Worm (Caenorhabditis elegans) whole organism, midembryonic: ENCODE results near the gene clc-33.

Source experiments
- T22C8.4 ChIP-seq: fragments of 200-800 bp; sonication (Bioruptor generic); IDR thresholded peaks from 2 replicates; pipeline ENCODE4 v1.3.6; 2022; ENCODE audit warnings: missing genetic modification characterization, missing compliant biosample characterization
- flt-1 ChIP-seq: fragments of 200-800 bp; sonication (Bioruptor generic); IDR thresholded peaks from 2 replicates; pipeline ENCODE4 v1.3.6; 2022; ENCODE audit warnings: missing genetic modification characterization, missing compliant biosample characterization
- klf-2 ChIP-seq: fragments of 200-800 bp; sonication (Bioruptor generic); conservative IDR thresholded peaks from 2 replicates; pipeline ENCODE4 v1.3.6; 2022; ENCODE audit warnings: missing genetic modification reagents, missing genetic modification characterization, missing compliant biosample characterization
- med-1 ChIP-seq: sonication (generic microtip); optimal IDR thresholded peaks from 2 replicates; lab custom pipeline; 2017; ENCODE audit warnings: missing genetic modification characterization, mild to moderate bottlenecking, missing compliant biosample characterization, antibody characterized with exemption, missing genetic modification reagents; ENCODE audit not compliant: insufficient read depth
- ref-1 ChIP-seq: fragments of 200-800 bp; sonication (Bioruptor generic); conservative IDR thresholded peaks from 2 replicates; pipeline ENCODE4 v1.3.6; 2022; ENCODE audit warnings: missing genetic modification reagents, missing genetic modification characterization, missing compliant biosample characterization
- tab-1 ChIP-seq: fragments of 200-800 bp; sonication (Bioruptor generic); IDR thresholded peaks from 2 replicates; pipeline ENCODE4 v1.3.6; 2022; ENCODE audit warnings: missing genetic modification characterization, missing compliant biosample characterization

DNA sequence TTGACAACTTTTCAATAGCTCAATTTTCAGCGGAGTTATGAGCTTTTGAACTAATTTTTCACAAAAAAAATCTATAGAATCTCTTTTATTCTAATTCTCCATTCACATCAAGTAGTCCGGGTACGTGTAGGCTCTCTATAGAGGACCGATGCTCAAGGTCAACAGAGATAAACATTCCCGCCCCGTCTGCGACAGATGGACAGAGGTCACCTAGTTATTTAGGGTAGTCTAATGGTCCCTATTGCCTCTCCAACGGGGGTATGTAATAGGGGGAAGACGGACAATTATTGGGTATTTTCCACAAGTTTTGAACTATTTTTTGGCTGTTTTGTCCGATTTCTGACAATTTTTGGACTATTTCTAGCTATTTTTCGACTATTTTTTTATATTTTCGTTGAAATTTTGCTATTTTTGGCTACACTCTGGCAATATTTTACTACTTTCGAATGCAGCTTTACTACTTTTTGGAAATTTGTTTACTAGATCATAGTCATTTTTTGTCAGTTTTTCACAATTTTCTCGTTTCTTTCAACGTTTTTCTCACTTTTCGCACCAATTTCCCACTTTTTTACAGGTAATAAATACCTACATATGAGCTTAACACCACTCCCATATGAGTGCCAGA, 28.1 kb downstream of the clc-33 start, which contains the start of gene fbxc-51:
- TF ChIP-seq med-1 (GFP tag; lab: Kevin White, UChicago): no peak
- TF ChIP-seq tab-1 (GFP tag; lab: Robert Waterston, UW): no peak
- TF ChIP-seq flt-1: no peak
- no peak for TF ChIP-seq T22C8.4 (GFP tag; lab: Robert Waterston, UW)
- no peak for TF ChIP-seq ref-1 (GFP tag; lab: Robert Waterston, UW)
- no peak for TF ChIP-seq klf-2 (GFP tag; lab: Robert Waterston, UW)
